Fruit fly (Drosophila melanogaster) whole organism, adult: ENCODE measurements around the gene CG15336.

Source experiments
- CG11617 ChIP-seq: fragments of 200-800 bp; sonication (Bioruptor generic); optimal IDR thresholded peaks from 2 replicates; lab custom pipeline; 2017; ENCODE audit warnings: mild to moderate bottlenecking, missing biosample characterization, missing genetic modification reagents, missing genetic modification characterization
- CG12768 ChIP-seq: fragments of 200-800 bp; sonication (Bioruptor generic); optimal IDR thresholded peaks from 2 replicates; lab custom pipeline; 2017; ENCODE audit warnings: missing biosample characterization, missing genetic modification characterization, mild to moderate bottlenecking, moderate library complexity, missing genetic modification reagents
- CG14711 ChIP-seq: fragments of 200-800 bp; sonication (Bioruptor generic); optimal IDR thresholded peaks from 2 replicates; lab custom pipeline; 2018; ENCODE audit warnings: missing biosample characterization, mild to moderate bottlenecking, missing genetic modification characterization, moderate library complexity
- CG1620 ChIP-seq: fragments of 200-800 bp; sonication (Bioruptor generic); optimal IDR thresholded peaks from 2 replicates; lab custom pipeline; 2016; ENCODE audit warnings: missing biosample characterization, missing genetic modification characterization
- CG7045 ChIP-seq: fragments of 200-800 bp; sonication (Bioruptor generic); optimal IDR thresholded peaks from 2 replicates; lab custom pipeline; 2017; ENCODE audit warnings: missing biosample characterization, mild to moderate bottlenecking, missing genetic modification characterization
- CG7101 ChIP-seq: fragments of 200-800 bp; sonication (Bioruptor generic); optimal IDR thresholded peaks from 2 replicates; lab custom pipeline; 2018; ENCODE audit warnings: missing biosample characterization, mild to moderate bottlenecking, missing genetic modification characterization, moderate library complexity
- Clk ChIP-seq: fragments of 200-800 bp; sonication (Bioruptor generic); optimal IDR thresholded peaks from 2 replicates; lab custom pipeline; 2017; ENCODE audit warnings: missing biosample characterization, missing genetic modification characterization
- Crg-1 ChIP-seq: fragments of 200-800 bp; sonication (Bioruptor generic); optimal IDR thresholded peaks from 2 replicates; lab custom pipeline; 2016; ENCODE audit warnings: missing biosample characterization, missing genetic modification characterization
- Mnt ChIP-seq: fragments of 200-800 bp; sonication (Bioruptor generic); optimal IDR thresholded peaks from 2 replicates; lab custom pipeline; 2016; ENCODE audit warnings: missing biosample characterization, mild to moderate bottlenecking, missing genetic modification characterization
- bab1 ChIP-seq: fragments of 200-800 bp; sonication (Bioruptor generic); optimal IDR thresholded peaks from 3 replicates; lab custom pipeline; 2019; ENCODE audit warnings: missing biosample characterization, mild to moderate bottlenecking, missing genetic modification characterization, moderate library complexity
- cic ChIP-seq: fragments of 200-800 bp; sonication (Bioruptor generic); optimal IDR thresholded peaks from 2 replicates; lab custom pipeline; 2017; ENCODE audit warnings: missing biosample characterization, mild to moderate bottlenecking, missing genetic modification characterization, moderate library complexity
- kay ChIP-seq: fragments of 200-800 bp; sonication (Bioruptor generic); peaks from one replicate; lab custom pipeline; 2016; ENCODE audit warnings: missing biosample characterization, missing genetic modification characterization, borderline replicate concordance
- ovo ChIP-seq: fragments of 200-800 bp; sonication (Bioruptor generic); optimal IDR thresholded peaks from 2 replicates; lab custom pipeline; 2016; ENCODE audit warnings: missing biosample characterization, missing genetic modification characterization

- TF ChIP-seq CG11617 (GFP tag; lab: Kevin White, UChicago) (no peak), CG14711 (tag; lab: Kevin White, UChicago) (no peak), kay (no peak), CG7045 (no peak), ovo (GFP tag; lab: Kevin White, UChicago) (no peak), Clk (no peak), Mnt (GFP tag; lab: Kevin White, UChicago) (no peak), cic (GFP tag; lab: Kevin White, UChicago) (no peak), bab1 (no peak), Crg-1 (GFP tag; lab: Kevin White, UChicago) (no peak), CG7101 (tag; lab: Kevin White, UChicago) (no peak), CG1620 (no peak), CG12768 (GFP tag; lab: Kevin White, UChicago) (no peak)
Measured at dm6 chrX:8107936-8108335, 39.8 kb upstream of the CG15336 start.
